Worm (Caenorhabditis elegans) whole organism, late embryonic: Measurements from ENCODE around the gene M163.22.

Experiments
- K09A11.1 ChIP-seq: sonication (generic microtip); optimal IDR thresholded peaks from 2 replicates; lab custom pipeline; 2017; ENCODE audit warnings: antibody characterized with exemption, mild to moderate bottlenecking, missing genetic modification characterization, missing compliant biosample characterization; ENCODE audit not compliant: insufficient read depth
- dmd-4 ChIP-seq: sonication (generic microtip); optimal IDR thresholded peaks from 2 replicates; lab custom pipeline; 2016; ENCODE audit warnings: borderline replicate concordance, missing genetic modification characterization, missing compliant biosample characterization
- ets-4 ChIP-seq: sonication (generic microtip); optimal IDR thresholded peaks from 2 replicates; lab custom pipeline; 2016; ENCODE audit warnings: missing genetic modification characterization, missing compliant biosample characterization
- lim-6 ChIP-seq: sonication (generic microtip); optimal IDR thresholded peaks from 2 replicates; lab custom pipeline; 2016; ENCODE audit warnings: missing genetic modification characterization, missing compliant biosample characterization
- nhr-11 ChIP-seq: fragments of 150-350 bp; optimal IDR thresholded peaks from 2 replicates; lab custom pipeline; 2014; ENCODE audit warnings: missing biosample characterization, missing genetic modification characterization
- pha-4 ChIP-seq: fragments of 150-350 bp; optimal IDR thresholded peaks from 2 replicates; lab custom pipeline; 2018; ENCODE audit warnings: missing biosample characterization, missing genetic modification reagents, missing genetic modification characterization
- pqm-1 ChIP-seq: sonication (generic microtip); optimal IDR thresholded peaks from 2 replicates; lab custom pipeline; 2016; ENCODE audit warnings: missing genetic modification characterization, missing compliant biosample characterization
- ref-2 ChIP-seq: sonication (generic microtip); optimal IDR thresholded peaks from 2 replicates; lab custom pipeline; 2016; ENCODE audit warnings: missing genetic modification characterization, missing compliant biosample characterization
- rnt-1 ChIP-seq: sonication (generic microtip); optimal IDR thresholded peaks from 2 replicates; lab custom pipeline; 2016; ENCODE audit warnings: missing genetic modification characterization, missing compliant biosample characterization
- tbx-2 ChIP-seq: sonication (generic microtip); optimal IDR thresholded peaks from 2 replicates; lab custom pipeline; 2016; ENCODE audit warnings: missing genetic modification characterization, missing compliant biosample characterization
- unc-55 ChIP-seq: sonication (generic microtip); optimal IDR thresholded peaks from 2 replicates; lab custom pipeline; 2017; ENCODE audit warnings: missing biosample characterization, missing genetic modification reagents, missing genetic modification characterization
- unc-86 ChIP-seq: sonication (generic microtip); optimal IDR thresholded peaks from 2 replicates; lab custom pipeline; 2016; ENCODE audit warnings: missing genetic modification characterization, missing compliant biosample characterization
- zip-5 ChIP-seq: sonication (generic microtip); optimal IDR thresholded peaks from 2 replicates; lab custom pipeline; 2016; ENCODE audit warnings: missing genetic modification characterization, missing compliant biosample characterization

DNA sequence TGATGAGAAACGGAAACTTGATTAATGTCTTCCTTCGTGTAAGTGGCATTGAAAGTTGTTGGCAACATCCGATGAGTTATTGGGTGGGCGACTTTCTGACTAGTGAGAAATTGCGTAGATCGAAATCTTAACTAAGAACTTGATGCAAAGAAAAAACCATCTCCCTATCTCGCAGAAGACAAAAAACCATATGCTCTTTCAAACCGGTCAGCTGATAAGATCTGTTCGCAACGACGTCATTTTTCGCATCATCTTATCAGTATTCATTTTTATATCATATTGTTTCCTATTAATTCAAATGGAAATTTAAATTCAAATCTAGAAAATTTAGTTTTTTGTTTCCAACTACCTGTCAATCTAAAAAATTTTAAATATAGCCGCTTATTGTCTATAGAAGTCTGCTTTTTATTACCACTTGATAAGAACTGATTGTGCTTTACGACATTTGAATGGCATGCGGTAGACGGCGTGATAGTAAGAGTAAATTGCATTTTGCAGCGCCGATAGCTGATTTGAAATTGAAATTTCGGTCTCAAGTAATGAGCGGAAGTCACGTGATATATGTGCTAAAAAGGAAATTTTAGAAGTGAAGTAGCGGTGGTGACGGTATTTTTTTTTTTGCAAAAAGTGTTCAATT, 34.8 kb downstream of the M163.22 start:
- TF ChIP-seq dmd-4 = no peak
- TF ChIP-seq nhr-11 (tag; lab: Kevin White, UChicago) = no peak
- TF ChIP-seq zip-5 (tag; lab: Kevin White, UChicago) = no peak
- TF ChIP-seq ref-2 (tag; lab: Kevin White, UChicago) = no peak
- TF ChIP-seq lim-6 (tag; lab: Kevin White, UChicago) = no peak
- no peak for TF ChIP-seq pha-4 (tag; lab: Kevin White, UChicago)
- TF ChIP-seq ets-4 (tag; lab: Kevin White, UChicago) = no peak
- no peak for TF ChIP-seq unc-55 (GFP tag; lab: Kevin White, UChicago)
- no peak for TF ChIP-seq K09A11.1 (tag; lab: Kevin White, UChicago)
- no peak for TF ChIP-seq pqm-1 (tag; lab: Kevin White, UChicago)
- no peak for TF ChIP-seq unc-86 (tag; lab: Kevin White, UChicago)
- TF ChIP-seq tbx-2 = no peak
- no peak for TF ChIP-seq rnt-1 (tag; lab: Kevin White, UChicago)
